Worm (Caenorhabditis elegans): ENCODE results near the gene nlp-45.

ce11 chrX:2341989-2342388 is 3.9 kb upstream of the nlp-45 start, which contains the start of gene nlp-22:
- no peak for TF ChIP-seq hmg-4 (GFP tag; optimal IDR thresholded peaks at IDR 0.05)
- TF ChIP-seq ama-1 (optimal IDR thresholded peaks at IDR 0.05) = no peak
- TF ChIP-seq sea-1 (GFP tag; conservative IDR thresholded peaks at IDR 0.05) = no peak
- no peak for TF ChIP-seq hnd-1 (tag; optimal IDR thresholded peaks at IDR 0.05)
- no peak for TF ChIP-seq scrt-1 (GFP tag; IDR thresholded peaks at IDR 0.05)
- no peak for TF ChIP-seq tbx-37 (GFP tag; conservative IDR thresholded peaks at IDR 0.05)
- no peak for TF ChIP-seq hmbx-1 (tag; optimal IDR thresholded peaks at IDR 0.05)
- TF ChIP-seq pes-1 (GFP tag; IDR thresholded peaks at IDR 0.05) = no peak
- no peak for TF ChIP-seq ceh-36 (tag; optimal IDR thresholded peaks at IDR 0.05)
- no peak for TF ChIP-seq tra-4 (tag; optimal IDR thresholded peaks at IDR 0.05)

All from whole organism, early embryonic.